Worm (Caenorhabditis elegans): ENCODE measurements around the gene ttm-1.

DNA sequence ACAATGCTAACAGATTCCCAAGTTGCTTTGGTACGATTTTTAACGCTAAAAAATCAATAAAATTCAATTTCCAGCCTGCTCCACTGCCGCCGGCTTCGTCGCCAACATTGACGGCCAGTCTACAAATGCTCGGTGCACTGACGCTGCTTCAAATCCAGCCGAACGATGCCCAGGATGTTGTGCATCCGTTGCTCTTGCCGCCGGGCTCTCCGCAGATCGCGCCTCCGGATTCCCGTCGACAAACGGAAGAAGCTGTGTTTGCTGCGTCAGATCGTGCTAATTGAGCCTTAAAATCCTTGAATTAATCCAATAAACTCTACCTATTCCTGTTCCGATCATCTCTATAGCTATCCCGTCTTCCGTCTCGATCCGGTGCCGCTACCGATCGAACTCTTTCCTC, 35.7 kb downstream of the ttm-1 start:
- TF ChIP-seq tbx-2 (tag; optimal IDR thresholded peaks at IDR 0.05) (no peak), mdl-1 (tag; optimal IDR thresholded peaks at IDR 0.05) (no peak), snpc-4 (tag; optimal IDR thresholded peaks at IDR 0.05) (no peak), mml-1 (tag; optimal IDR thresholded peaks at IDR 0.05) (no peak), ama-1 (optimal IDR thresholded peaks at IDR 0.05) (no peak), pqm-1 (tag; optimal IDR thresholded peaks at IDR 0.05) (no peak), elt-1 (tag; optimal IDR thresholded peaks at IDR 0.05) (no peak), lin-39 (tag; optimal IDR thresholded peaks at IDR 0.05) (no peak), nhr-76 (tag; optimal IDR thresholded peaks at IDR 0.05) (no peak), aly-2 (tag; optimal IDR thresholded peaks at IDR 0.05) (no peak), ceh-9 (tag; optimal IDR thresholded peaks at IDR 0.05) (no peak), nhr-23 (tag; optimal IDR thresholded peaks at IDR 0.05) (no peak)

Measured in whole organism, L3 larva.